Fruit fly (Drosophila melanogaster): Measurements from ENCODE around the gene Pop1.

Pop1 gene

DNA sequence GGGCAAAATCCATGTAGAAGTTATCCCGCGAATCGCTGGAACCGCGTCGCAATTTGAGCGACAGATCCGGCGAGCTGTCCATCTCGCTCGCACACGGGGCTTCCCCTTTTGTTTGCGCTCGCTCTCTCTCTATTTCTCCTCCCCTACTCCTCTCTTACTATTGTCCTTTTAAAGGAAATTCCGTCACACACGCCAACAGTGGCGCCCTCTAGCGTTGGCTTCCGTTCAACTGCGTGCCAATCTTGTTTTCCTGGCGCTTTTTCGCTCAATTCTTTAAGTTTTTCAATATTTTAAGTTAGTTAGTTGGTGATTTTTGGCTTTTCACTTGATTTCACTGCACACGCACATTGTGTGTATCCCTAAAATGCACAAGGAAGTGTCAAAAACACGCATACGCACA, 39.5 kb downstream of the Pop1 start:
- TF ChIP-seq Sin3A (optimal IDR thresholded peaks at IDR 0.05), result no peak
- TF ChIP-seq insv (optimal IDR thresholded peaks at IDR 0.05), result no peak
- no peak for TF ChIP-seq Myc (optimal IDR thresholded peaks at IDR 0.05)

DNA sequence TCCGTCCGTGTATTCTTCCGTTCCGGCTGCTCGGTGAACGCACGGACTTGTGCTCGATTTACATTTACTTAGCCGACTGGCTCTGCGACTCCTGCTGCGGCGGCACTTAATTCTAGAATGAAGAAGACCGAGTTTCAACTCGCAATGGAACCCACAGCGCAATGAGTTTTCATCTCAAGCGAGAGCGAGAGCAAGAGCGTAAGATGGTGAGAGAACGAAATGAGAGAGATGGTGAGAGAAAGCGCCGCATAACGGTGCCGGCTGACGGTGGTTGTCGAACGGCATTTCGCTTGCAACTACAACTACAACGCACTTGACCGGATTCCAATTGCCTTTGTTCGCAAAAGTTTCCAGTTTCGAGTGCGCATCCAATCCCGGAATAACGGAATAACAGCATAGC, 40.3 kb downstream of the Pop1 start, which contains the start of gene OtopLc:
Gene OtopLc, minus strand, starts transcription at position 101 of the 400 bp plus-strand sequence.
- TF ChIP-seq h (optimal IDR thresholded peaks at IDR 0.05) (no peak), psq (optimal IDR thresholded peaks at IDR 0.05) (no peak), Myc (optimal IDR thresholded peaks at IDR 0.05) (no peak), insv (optimal IDR thresholded peaks at IDR 0.05) (no peak), ttk (optimal IDR thresholded peaks at IDR 0.05) (no peak), Sin3A (optimal IDR thresholded peaks at IDR 0.05) (no peak)

DNA sequence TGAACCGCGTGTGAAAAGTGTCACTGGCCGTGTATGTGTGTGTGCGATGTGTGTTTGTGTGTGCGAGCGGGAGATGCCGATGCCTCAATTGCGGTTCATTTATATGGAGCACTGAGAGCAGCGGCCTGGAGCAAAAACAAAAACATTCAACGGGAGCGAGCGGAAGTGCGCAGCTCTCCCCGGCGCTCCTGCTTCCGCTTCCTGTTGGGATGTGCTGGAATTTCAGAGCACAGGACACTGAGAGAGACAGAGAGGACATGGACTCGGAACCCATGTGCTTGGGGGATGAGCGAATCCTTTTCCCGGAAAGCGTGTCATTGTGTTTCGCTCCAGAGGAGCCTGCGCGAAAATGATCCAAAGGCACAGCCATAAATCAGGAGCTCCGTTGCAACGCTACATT, 41.8 kb downstream of the Pop1 start:
- TF ChIP-seq Myc (optimal IDR thresholded peaks at IDR 0.05), result no peak
- no peak for TF ChIP-seq Sin3A (optimal IDR thresholded peaks at IDR 0.05)
- no peak for TF ChIP-seq ttk (optimal IDR thresholded peaks at IDR 0.05)
- TF ChIP-seq insv (optimal IDR thresholded peaks at IDR 0.05), result no peak
- TF ChIP-seq h (optimal IDR thresholded peaks at IDR 0.05), result no peak
- TF ChIP-seq psq (optimal IDR thresholded peaks at IDR 0.05), result no peak

dm6 chrX:5665902-5666301, 43.5 kb downstream of the Pop1 start, which contains the start of the genes Sirt4 and CG4119:
TSS of gene Sirt4 (minus strand) at chrX:5665940.
TSS of gene CG4119 (plus strand) at chrX:5666052.
- TF ChIP-seq h (optimal IDR thresholded peaks at IDR 0.05), result no peak
- no peak for TF ChIP-seq ttk (optimal IDR thresholded peaks at IDR 0.05)
- TF ChIP-seq insv (optimal IDR thresholded peaks at IDR 0.05), result no peak
- no peak for TF ChIP-seq psq (optimal IDR thresholded peaks at IDR 0.05)
- no peak for TF ChIP-seq Sin3A (optimal IDR thresholded peaks at IDR 0.05)
- no peak for TF ChIP-seq Myc (optimal IDR thresholded peaks at IDR 0.05)

- no peak for TF ChIP-seq h (optimal IDR thresholded peaks at IDR 0.05)
- TF ChIP-seq psq (optimal IDR thresholded peaks at IDR 0.05), result no peak
- TF ChIP-seq insv (optimal IDR thresholded peaks at IDR 0.05), result no peak
- TF ChIP-seq ttk (optimal IDR thresholded peaks at IDR 0.05), result no peak
- TF ChIP-seq Sin3A (optimal IDR thresholded peaks at IDR 0.05), result no peak
- TF ChIP-seq Myc (optimal IDR thresholded peaks at IDR 0.05), result no peak
These were observed 49.1 kb downstream of the Pop1 start, which contains the start of gene Rab18 for dm6 chrX:5671537-5672029. TSS of gene Rab18 (minus strand) at chrX:5671812.

DNA sequence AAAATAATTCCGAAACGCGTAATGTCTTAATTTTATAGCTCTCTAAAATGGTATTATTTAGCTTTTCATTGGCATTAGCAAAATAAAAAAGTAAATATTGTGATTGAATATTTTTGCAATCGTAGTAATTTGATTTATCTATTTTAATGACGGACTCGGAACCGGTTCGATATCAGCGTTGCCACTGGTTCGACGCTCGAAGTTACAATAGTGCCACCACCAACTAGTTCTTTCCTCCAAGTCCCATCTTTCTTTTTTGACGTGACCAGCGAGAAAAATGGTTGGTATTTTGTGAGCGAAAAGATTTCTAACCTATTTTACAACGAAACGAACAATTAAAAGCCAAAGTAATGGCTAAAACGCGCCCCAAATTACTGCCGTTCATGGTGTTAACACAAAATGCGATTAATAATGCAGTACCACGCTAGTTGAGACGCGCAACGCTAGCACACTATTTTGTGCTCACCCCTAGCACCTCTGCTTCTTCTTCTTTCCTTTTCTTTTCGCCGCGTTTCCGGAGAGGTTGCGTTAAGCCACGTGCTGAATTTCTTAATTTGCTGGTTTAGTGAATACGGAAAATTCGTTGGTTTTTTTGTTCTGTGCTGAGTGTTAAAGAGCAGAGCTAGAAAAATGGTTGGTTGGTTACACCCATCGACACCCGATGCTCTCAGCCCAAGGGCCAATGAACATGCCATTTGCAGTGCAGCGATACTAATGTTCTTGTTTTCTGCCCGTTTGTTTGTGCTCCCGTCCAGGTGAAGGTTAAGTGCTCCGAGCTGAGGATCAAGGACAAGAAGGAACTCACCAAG, 50.0 kb downstream of the Pop1 start, which contains the start of gene RpL35:
Gene RpL35, plus strand, starts transcription at position 159 of the 809 bp plus-strand sequence.
- TF ChIP-seq insv (optimal IDR thresholded peaks at IDR 0.05), result no peak
- TF ChIP-seq Myc (optimal IDR thresholded peaks at IDR 0.05), result no peak
- no peak for TF ChIP-seq psq (optimal IDR thresholded peaks at IDR 0.05)
- no peak for TF ChIP-seq h (optimal IDR thresholded peaks at IDR 0.05)
- TF ChIP-seq ttk (optimal IDR thresholded peaks at IDR 0.05), result no peak
- no peak for TF ChIP-seq Sin3A (optimal IDR thresholded peaks at IDR 0.05)
